Worm (Caenorhabditis elegans) whole organism, late embryonic: ENCODE measurements around the gene Y38A10A.7.

Source experiments
- C08G9.2 ChIP-seq: sonication (generic microtip); optimal IDR thresholded peaks from 2 replicates; lab custom pipeline; 2016; ENCODE audit warnings: mild to moderate bottlenecking, missing genetic modification characterization, moderate library complexity, missing compliant biosample characterization
- F13H6.1 ChIP-seq: sonication (generic microtip); optimal IDR thresholded peaks from 2 replicates; lab custom pipeline; 2016; ENCODE audit warnings: missing genetic modification characterization, missing compliant biosample characterization
- K02D7.2 ChIP-seq: sonication (generic microtip); optimal IDR thresholded peaks from 2 replicates; lab custom pipeline; 2017; ENCODE audit warnings: mild to moderate bottlenecking, missing genetic modification characterization, missing compliant biosample characterization
- T23F11.4 ChIP-seq: fragments of 200-800 bp; sonication (Bioruptor generic); optimal IDR thresholded peaks from 2 replicates; lab custom pipeline; 2018; ENCODE audit warnings: mild to moderate bottlenecking, missing genetic modification characterization, missing compliant biosample characterization
- ahr-1 ChIP-seq: sonication (generic microtip); optimal IDR thresholded peaks from 2 replicates; lab custom pipeline; 2016; ENCODE audit warnings: missing genetic modification characterization, missing compliant biosample characterization
- ama-1 ChIP-seq: fragments of 150-350 bp; optimal IDR thresholded peaks from 2 replicates; lab custom pipeline; 2014
- ceh-14 ChIP-seq: sonication (generic microtip); optimal IDR thresholded peaks from 2 replicates; lab custom pipeline; 2016; ENCODE audit warnings: missing genotype, missing genetic modification characterization, missing compliant biosample characterization
- ceh-18 ChIP-seq: sonication (generic microtip); optimal IDR thresholded peaks from 2 replicates; lab custom pipeline; 2016; ENCODE audit warnings: missing genetic modification characterization, missing compliant biosample characterization
- ceh-19 ChIP-seq: fragments of 200-800 bp; sonication (Bioruptor generic); optimal IDR thresholded peaks from 2 replicates; lab custom pipeline; 2018; ENCODE audit warnings: mild to moderate bottlenecking, missing genetic modification characterization, missing compliant biosample characterization
- ceh-2 ChIP-seq: sonication (generic microtip); optimal IDR thresholded peaks from 2 replicates; lab custom pipeline; 2016; ENCODE audit warnings: missing genotype, missing genetic modification characterization, missing compliant biosample characterization
- ceh-34 ChIP-seq: sonication (generic microtip); optimal IDR thresholded peaks from 2 replicates; lab custom pipeline; 2016; ENCODE audit warnings: mild to moderate bottlenecking, missing genetic modification characterization, missing compliant biosample characterization
- ceh-45 ChIP-seq: fragments of 200-800 bp; sonication (Bioruptor generic); IDR thresholded peaks from 2 replicates; pipeline ENCODE4 v1.3.6; 2022; ENCODE audit warnings: missing genetic modification reagents, missing genetic modification characterization, missing compliant biosample characterization
- ceh-48 ChIP-seq: sonication (generic microtip); optimal IDR thresholded peaks from 2 replicates; lab custom pipeline; 2016; ENCODE audit warnings: missing genetic modification characterization, inconsistent platforms, missing compliant biosample characterization
- dmd-4 ChIP-seq: sonication (generic microtip); optimal IDR thresholded peaks from 2 replicates; lab custom pipeline; 2016; ENCODE audit warnings: borderline replicate concordance, missing genetic modification characterization, missing compliant biosample characterization
- dve-1 ChIP-seq: sonication (generic microtip); optimal IDR thresholded peaks from 2 replicates; lab custom pipeline; 2017; ENCODE audit warnings: antibody characterized with exemption, mild to moderate bottlenecking, missing genetic modification characterization, missing compliant biosample characterization
- elt-2 ChIP-seq: sonication (generic microtip); optimal IDR thresholded peaks from 2 replicates; lab custom pipeline; 2016; ENCODE audit warnings: missing genetic modification reagents, missing genetic modification characterization, missing compliant biosample characterization
- ets-4 ChIP-seq: sonication (generic microtip); optimal IDR thresholded peaks from 2 replicates; lab custom pipeline; 2016; ENCODE audit warnings: missing genetic modification characterization, missing compliant biosample characterization
- eyg-1 ChIP-seq: sonication (generic microtip); optimal IDR thresholded peaks from 2 replicates; lab custom pipeline; 2016; ENCODE audit warnings: missing genotype, missing genetic modification characterization, missing compliant biosample characterization
- fax-1 ChIP-seq: sonication (generic microtip); optimal IDR thresholded peaks from 2 replicates; lab custom pipeline; 2016; ENCODE audit warnings: missing genotype, missing genetic modification characterization, missing compliant biosample characterization
- fkh-10 ChIP-seq: fragments of 150-350 bp; optimal IDR thresholded peaks from 2 replicates; lab custom pipeline; 2014; ENCODE audit warnings: missing biosample characterization, missing genetic modification reagents, missing genetic modification characterization
- fkh-6 ChIP-seq: sonication (generic microtip); optimal IDR thresholded peaks from 2 replicates; lab custom pipeline; 2016; ENCODE audit warnings: missing genetic modification characterization, missing compliant biosample characterization
- hlh-15 ChIP-seq: sonication (generic microtip); optimal IDR thresholded peaks from 2 replicates; lab custom pipeline; 2016; ENCODE audit warnings: missing genetic modification characterization, missing compliant biosample characterization
- hlh-30 ChIP-seq: sonication (generic microtip); optimal IDR thresholded peaks from 2 replicates; lab custom pipeline; 2017; ENCODE audit warnings: antibody characterized with exemption, missing genetic modification characterization, missing compliant biosample characterization; ENCODE audit not compliant: insufficient read depth
- hlh-6 ChIP-seq: sonication (generic microtip); optimal IDR thresholded peaks from 2 replicates; lab custom pipeline; 2016; ENCODE audit warnings: missing genotype, missing genetic modification characterization, missing compliant biosample characterization
- hlh-8 ChIP-seq: sonication (generic microtip); optimal IDR thresholded peaks from 2 replicates; lab custom pipeline; 2016; ENCODE audit warnings: missing genotype, missing genetic modification characterization, missing compliant biosample characterization
- lim-6 ChIP-seq: sonication (generic microtip); optimal IDR thresholded peaks from 2 replicates; lab custom pipeline; 2016; ENCODE audit warnings: missing genetic modification characterization, missing compliant biosample characterization
- lin-11 ChIP-seq: fragments of 200-800 bp; sonication (Bioruptor generic); optimal IDR thresholded peaks from 2 replicates; lab custom pipeline; 2018; ENCODE audit warnings: mild to moderate bottlenecking, missing genetic modification characterization, missing compliant biosample characterization
- mec-3 ChIP-seq: sonication (generic microtip); optimal IDR thresholded peaks from 2 replicates; lab custom pipeline; 2016; ENCODE audit warnings: borderline replicate concordance, missing genetic modification characterization, missing compliant biosample characterization
- npax-4 ChIP-seq: sonication (generic microtip); optimal IDR thresholded peaks from 2 replicates; lab custom pipeline; 2016; ENCODE audit warnings: missing genetic modification characterization, missing compliant biosample characterization
- pat-9 ChIP-seq: fragments of 200-800 bp; sonication (Bioruptor generic); optimal IDR thresholded peaks from 2 replicates; lab custom pipeline; 2018; ENCODE audit warnings: mild to moderate bottlenecking, missing genetic modification characterization, moderate library complexity, missing compliant biosample characterization
- pax-1 ChIP-seq: fragments of 150-350 bp; optimal IDR thresholded peaks from 2 replicates; lab custom pipeline; 2014; ENCODE audit warnings: missing biosample characterization, missing genetic modification characterization
- pha-2 ChIP-seq: sonication (generic microtip); optimal IDR thresholded peaks from 2 replicates; lab custom pipeline; 2017; ENCODE audit warnings: mild to moderate bottlenecking, missing genetic modification characterization, missing compliant biosample characterization
- pha-4 ChIP-seq: fragments of 150-350 bp; optimal IDR thresholded peaks from 2 replicates; lab custom pipeline; 2018; ENCODE audit warnings: missing biosample characterization, missing genetic modification reagents, missing genetic modification characterization
- pros-1 ChIP-seq: fragments of 150-350 bp; optimal IDR thresholded peaks from 2 replicates; lab custom pipeline; 2014; ENCODE audit warnings: missing biosample characterization, missing genetic modification reagents, missing genetic modification characterization
- ref-2 ChIP-seq: sonication (generic microtip); optimal IDR thresholded peaks from 2 replicates; lab custom pipeline; 2016; ENCODE audit warnings: missing genetic modification characterization, missing compliant biosample characterization
- rnt-1 ChIP-seq: sonication (generic microtip); optimal IDR thresholded peaks from 2 replicates; lab custom pipeline; 2016; ENCODE audit warnings: missing genetic modification characterization, missing compliant biosample characterization
- sdc-2 ChIP-seq: sonication (generic microtip); optimal IDR thresholded peaks from 2 replicates; lab custom pipeline; 2016; ENCODE audit warnings: missing genotype, missing genetic modification characterization, missing compliant biosample characterization
- sox-4 ChIP-seq: sonication (generic microtip); optimal IDR thresholded peaks from 2 replicates; lab custom pipeline; 2017; ENCODE audit warnings: mild to moderate bottlenecking, missing genetic modification characterization, inconsistent platforms, missing compliant biosample characterization
- syd-9 ChIP-seq: sonication (generic microtip); optimal IDR thresholded peaks from 2 replicates; lab custom pipeline; 2016; ENCODE audit warnings: mild to moderate bottlenecking, missing genetic modification characterization, moderate library complexity, missing compliant biosample characterization
- tbx-2 ChIP-seq: sonication (generic microtip); optimal IDR thresholded peaks from 2 replicates; lab custom pipeline; 2016; ENCODE audit warnings: missing genetic modification characterization, missing compliant biosample characterization
- tbx-7 ChIP-seq: sonication (generic microtip); optimal IDR thresholded peaks from 2 replicates; lab custom pipeline; 2016; ENCODE audit warnings: missing genotype, missing genetic modification characterization, missing compliant biosample characterization
- ttx-3 ChIP-seq: sonication (generic microtip); optimal IDR thresholded peaks from 2 replicates; lab custom pipeline; 2016; ENCODE audit warnings: missing genetic modification reagents, missing genetic modification characterization, missing compliant biosample characterization
- unc-86 ChIP-seq: sonication (generic microtip); optimal IDR thresholded peaks from 2 replicates; lab custom pipeline; 2016; ENCODE audit warnings: missing genetic modification characterization, missing compliant biosample characterization
- zip-5 ChIP-seq: sonication (generic microtip); optimal IDR thresholded peaks from 2 replicates; lab custom pipeline; 2016; ENCODE audit warnings: missing genetic modification characterization, missing compliant biosample characterization
- ztf-16 ChIP-seq: sonication (generic microtip); optimal IDR thresholded peaks from 2 replicates; lab custom pipeline; 2017; ENCODE audit warnings: missing genetic modification characterization, missing compliant biosample characterization

The Y38A10A.7 gene

ce11 chrV:6053188-6053687 is 42.8 kb upstream of the Y38A10A.7 start, which contains the start of gene seip-1 (continued):
- TF ChIP-seq lin-11: no peak
- no peak for TF ChIP-seq mec-3 (tag; lab: Kevin White, UChicago)
- TF ChIP-seq C08G9.2: no peak
- no peak for TF ChIP-seq F13H6.1 (tag; lab: Kevin White, UChicago)
- TF ChIP-seq rnt-1 (tag; lab: Kevin White, UChicago): peak; percentile 38
- TF ChIP-seq tbx-7 (tag; lab: Kevin White, UChicago): no peak
- TF ChIP-seq pax-1: peak; percentile 77
- TF ChIP-seq fkh-10 (GFP tag; lab: Kevin White, UChicago): no peak
- TF ChIP-seq eyg-1 (tag; lab: Kevin White, UChicago): no peak
- no peak for TF ChIP-seq pat-9 (tag; lab: Kevin White, UChicago)
- peak; percentile 39 for TF ChIP-seq elt-2 (tag; lab: Kevin White, UChicago)
- no peak for TF ChIP-seq dmd-4 (tag; lab: Kevin White, UChicago)
- TF ChIP-seq syd-9 (tag; lab: Kevin White, UChicago): no peak
- peak; percentile 44 for TF ChIP-seq ceh-18 (tag; lab: Kevin White, UChicago)
- TF ChIP-seq ceh-2 (tag; lab: Kevin White, UChicago): peak; percentile 28
- TF ChIP-seq dve-1 (tag; lab: Kevin White, UChicago): peak; percentile 67
- no peak for TF ChIP-seq sox-4 (tag; lab: Kevin White, UChicago)
- no peak for TF ChIP-seq ahr-1 (tag; lab: Kevin White, UChicago)
- TF ChIP-seq unc-86 (tag; lab: Kevin White, UChicago): no peak
- no peak for TF ChIP-seq zip-5
- TF ChIP-seq ceh-14 (tag; lab: Kevin White, UChicago): peak; percentile 79
- peak; percentile 70 for TF ChIP-seq ceh-34 (tag; lab: Kevin White, UChicago)
- TF ChIP-seq lim-6 (tag; lab: Kevin White, UChicago): no peak
- TF ChIP-seq ttx-3 (tag; lab: Kevin White, UChicago): no peak
- TF ChIP-seq ceh-48: peak; percentile 40
- no peak for TF ChIP-seq npax-4 (tag; lab: Kevin White, UChicago)
- TF ChIP-seq ets-4: no peak
- TF ChIP-seq hlh-30: peak; percentile 63
- no peak for TF ChIP-seq ceh-19 (GFP tag; lab: Kevin White, UChicago)
- TF ChIP-seq pha-4 (tag; lab: Kevin White, UChicago): no peak
- no peak for TF ChIP-seq K02D7.2 (tag; lab: Kevin White, UChicago)
- peak; percentile 46 for TF ChIP-seq ref-2 (tag; lab: Kevin White, UChicago)
- no peak for TF ChIP-seq fax-1
- no peak for TF ChIP-seq T23F11.4 (GFP tag; lab: Kevin White, UChicago)
- peak; percentile 46 for TF ChIP-seq pros-1
- TF ChIP-seq ztf-16 (tag; lab: Kevin White, UChicago): no peak
- no peak for TF ChIP-seq pha-2
- TF ChIP-seq hlh-8 (tag; lab: Kevin White, UChicago): no peak
- no peak for TF ChIP-seq fkh-6 (tag; lab: Kevin White, UChicago)
- no peak for TF ChIP-seq hlh-15 (tag; lab: Kevin White, UChicago)
- no peak for TF ChIP-seq sdc-2 (tag; lab: Kevin White, UChicago)
- no peak for TF ChIP-seq hlh-6 (tag; lab: Kevin White, UChicago)
- peak; percentile 65 for TF ChIP-seq tbx-2 (tag; lab: Kevin White, UChicago)
- no peak for TF ChIP-seq ceh-45 (GFP tag; lab: Robert Waterston, UW)
- TF ChIP-seq ama-1: no peak
